Fruit fly (Drosophila melanogaster) whole organism: ENCODE results near the gene brwl.

Source experiments
- CG8478 ChIP-seq: fragments of >200 bp; optimal IDR thresholded peaks from 2 replicates; lab custom pipeline; 2018; ENCODE audit warnings: inconsistent platforms
- Dll ChIP-seq: fragments of >200 bp; optimal IDR thresholded peaks from 2 replicates; lab custom pipeline; 2017
- EcR ChIP-seq, 2 experiments: fragments of >200 bp; optimal IDR thresholded peaks; 2 replicates each; lab custom pipeline; 2017; ENCODE audit warnings: missing biosample characterization in 2 of 2, missing genetic modification characterization in 2 of 2, missing genetic modification reagents in 2 of 2
- pan ChIP-seq: fragments of >200 bp; optimal IDR thresholded peaks from 2 replicates; lab custom pipeline; 2017
- psq ChIP-seq: fragments of >200 bp; optimal IDR thresholded peaks from 2 replicates; lab custom pipeline; 2017
- usp ChIP-seq: fragments of >200 bp; optimal IDR thresholded peaks from 2 replicates; lab custom pipeline; 2017; ENCODE audit warnings: missing biosample characterization, missing genetic modification characterization, mixed read lengths

brwl gene

dm6 chr2L:9568360-9569088 lies at the start of gene brwl:
brwl (plus strand) TSS chr2L:9568890.
- TF ChIP-seq pan (lab: Kevin White, UChicago) (no peak), Dll (lab: Kevin White, UChicago) (peak; percentile 11)

DNA sequence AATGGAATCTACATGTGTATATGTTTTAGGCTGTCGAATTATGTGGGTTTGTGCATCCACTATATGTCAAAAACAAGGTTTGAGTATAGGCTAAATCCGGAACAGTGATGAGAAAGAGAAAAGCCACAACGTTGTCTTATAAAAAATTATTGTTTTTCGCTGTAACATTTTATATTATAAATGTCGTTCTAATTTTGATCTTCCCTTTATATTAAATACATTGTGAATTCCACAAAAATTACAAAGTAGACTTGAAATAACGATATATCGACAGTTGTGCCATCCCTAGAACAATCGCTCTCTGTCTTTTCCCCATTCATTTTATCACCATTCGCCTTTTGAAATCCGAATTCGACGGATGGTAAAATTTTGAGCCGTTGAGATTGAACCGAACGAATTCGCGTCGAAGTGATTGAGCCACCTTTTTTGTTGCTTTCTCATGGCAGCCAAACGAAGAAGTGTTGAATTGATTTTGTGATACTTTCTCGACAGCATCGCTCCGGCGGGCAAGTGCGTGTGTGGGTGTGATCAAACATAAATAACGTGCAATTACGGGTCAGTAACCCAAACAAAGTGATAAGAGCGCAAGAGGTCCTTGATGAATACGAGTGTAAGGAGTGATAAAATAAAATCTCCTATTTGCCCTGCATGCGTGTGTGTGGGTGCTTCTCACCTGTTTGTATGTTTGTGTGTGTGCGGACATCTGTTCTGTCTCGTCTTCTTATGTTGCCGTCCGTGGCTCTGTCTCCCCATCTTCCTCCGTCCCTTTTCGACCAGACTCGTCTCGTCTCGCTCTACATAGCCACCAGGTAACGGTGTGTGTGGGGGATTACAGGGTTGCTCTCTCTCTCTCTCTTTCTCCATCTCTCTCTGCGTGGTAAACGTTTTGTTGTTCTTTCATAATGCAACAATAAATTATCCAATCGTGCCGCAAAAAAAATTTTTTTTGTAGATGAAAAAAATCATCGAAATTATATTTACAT lies 47.5 kb upstream of the brwl start, which contains the start of gene Oatp30B:
Oatp30B (plus strand) TSS at position 325 of the 983 bp plus-strand sequence.
- TF ChIP-seq EcR (GFP tag; optimal IDR thresholded peaks at IDR 0.05; lab: Kevin White, UChicago) (peak; percentile 65 to 89), Dll (lab: Kevin White, UChicago) (no peak)

dm6 chr2L:9522766-9523174 lies 45.9 kb upstream of the brwl start:
- no peak for TF ChIP-seq EcR (GFP tag; optimal IDR thresholded peaks at IDR 0.05; lab: Kevin White, UChicago)
- TF ChIP-seq usp = no peak
- TF ChIP-seq psq = no peak
- no peak for TF ChIP-seq Dll (lab: Kevin White, UChicago)
- TF ChIP-seq CG8478 (lab: Kevin White, UChicago) = no peak
- no peak for TF ChIP-seq pan (lab: Kevin White, UChicago)

- TF ChIP-seq Dll (lab: Kevin White, UChicago) (no peak), EcR (GFP tag; optimal IDR thresholded peaks at IDR 0.05; lab: Kevin White, UChicago) (no peak), CG8478 (lab: Kevin White, UChicago) (no peak), usp (no peak), pan (lab: Kevin White, UChicago) (no peak), psq (no peak)
These were observed 43.8 kb upstream of the brwl start for dm6 chr2L:9524915-9525314.

dm6 chr2L:9525719-9526118 lies 43.0 kb upstream of the brwl start:
- TF ChIP-seq Dll (lab: Kevin White, UChicago) (no peak), usp (no peak), pan (lab: Kevin White, UChicago) (no peak), psq (no peak), CG8478 (lab: Kevin White, UChicago) (no peak), EcR (GFP tag; optimal IDR thresholded peaks at IDR 0.05; lab: Kevin White, UChicago) (no peak)

DNA sequence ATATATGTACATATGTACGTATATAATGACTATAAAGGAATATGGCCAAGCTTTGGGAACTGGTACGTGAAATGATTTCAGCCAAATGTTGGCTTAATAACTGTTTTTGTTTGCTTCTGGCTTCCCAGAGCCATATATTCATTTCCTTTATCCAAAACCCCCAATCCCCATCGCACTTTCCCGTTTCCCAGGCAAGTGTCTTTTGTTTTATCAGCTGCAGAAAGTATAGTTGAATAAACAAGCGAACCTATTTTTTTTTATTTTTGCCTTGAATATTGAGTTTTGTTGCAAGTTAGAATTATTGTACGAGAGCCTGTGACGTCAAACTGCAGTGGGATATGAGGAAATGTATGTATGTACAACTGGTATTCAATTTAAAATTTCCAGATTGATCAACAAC lies 42.2 kb upstream of the brwl start:
- TF ChIP-seq pan (lab: Kevin White, UChicago) = peak; percentile 23
- TF ChIP-seq usp = no peak

DNA sequence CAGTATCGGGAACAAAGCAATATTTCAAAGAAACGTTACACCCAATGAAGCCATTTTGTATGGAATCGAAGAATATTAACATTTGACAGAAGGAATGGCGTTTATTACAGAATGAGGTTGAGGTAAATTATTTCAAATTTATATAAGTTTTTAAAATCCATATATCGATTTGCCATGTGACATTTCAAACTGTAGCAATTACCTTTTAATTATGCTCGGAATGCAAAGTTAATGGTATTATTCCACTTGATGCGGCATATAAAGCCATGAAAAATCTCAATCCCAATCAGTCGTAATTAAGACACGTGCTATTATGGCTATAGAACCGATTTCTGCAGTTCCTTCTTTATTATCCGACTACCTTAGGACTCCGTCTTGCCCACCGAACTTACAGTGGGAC lies 40.5 kb upstream of the brwl start, which contains the start of gene CG31883:
CG31883 (plus strand) TSS at position 301 of the 400 bp plus-strand sequence.
- no peak for TF ChIP-seq CG8478 (lab: Kevin White, UChicago)
- TF ChIP-seq Dll (lab: Kevin White, UChicago) = no peak
- no peak for TF ChIP-seq psq
- TF ChIP-seq EcR (GFP tag; optimal IDR thresholded peaks at IDR 0.05; lab: Kevin White, UChicago) = no peak
- no peak for TF ChIP-seq usp

DNA sequence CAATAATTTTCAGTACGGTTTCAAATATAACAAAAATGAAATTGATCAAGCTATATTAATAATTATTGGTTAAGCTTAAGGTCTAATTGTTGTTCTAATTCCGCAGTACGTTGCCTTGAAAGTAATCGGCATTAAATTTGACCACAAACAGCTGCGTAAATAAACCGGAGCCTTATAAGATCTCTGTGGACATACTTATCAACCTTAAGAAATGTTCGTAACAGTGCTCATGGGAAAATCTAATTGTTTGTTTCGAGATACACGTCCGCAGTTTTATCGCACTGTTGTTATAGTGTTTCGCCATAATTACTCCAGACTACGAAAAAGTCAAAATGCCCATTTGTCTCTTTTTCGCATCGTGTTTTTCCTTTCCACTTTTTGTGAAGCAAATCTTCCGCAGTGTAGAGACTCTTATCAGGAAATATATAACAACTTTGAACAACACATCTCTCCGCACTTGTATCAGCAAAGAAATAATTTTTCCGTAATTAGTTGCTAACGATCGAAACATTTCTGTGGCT lies 38.8 kb upstream of the brwl start:
- TF ChIP-seq usp = no peak
- TF ChIP-seq pan (lab: Kevin White, UChicago) = no peak
- no peak for TF ChIP-seq CG8478 (lab: Kevin White, UChicago)
- TF ChIP-seq psq = no peak
- TF ChIP-seq EcR (GFP tag; optimal IDR thresholded peaks at IDR 0.05; lab: Kevin White, UChicago) = no peak
- no peak for TF ChIP-seq Dll (lab: Kevin White, UChicago)

dm6 chr2L:9539988-9540573 lies 28.6 kb upstream of the brwl start, which contains the start of gene CG17855:
CG17855 (plus strand) TSS chr2L:9540523.
- TF ChIP-seq CG8478 (lab: Kevin White, UChicago) (no peak), psq (no peak), EcR (GFP tag; optimal IDR thresholded peaks at IDR 0.05; lab: Kevin White, UChicago) (no peak), Dll (lab: Kevin White, UChicago) (no peak), usp (no peak), pan (lab: Kevin White, UChicago) (no peak)

dm6 chr2L:9542578-9542977 lies 26.1 kb upstream of the brwl start, which contains the start of gene Cpr30B:
Cpr30B (plus strand) TSS chr2L:9542878.
- TF ChIP-seq usp (no peak), psq (no peak), CG8478 (lab: Kevin White, UChicago) (no peak), EcR (GFP tag; optimal IDR thresholded peaks at IDR 0.05; lab: Kevin White, UChicago) (no peak), Dll (lab: Kevin White, UChicago) (no peak), pan (lab: Kevin White, UChicago) (no peak)

DNA sequence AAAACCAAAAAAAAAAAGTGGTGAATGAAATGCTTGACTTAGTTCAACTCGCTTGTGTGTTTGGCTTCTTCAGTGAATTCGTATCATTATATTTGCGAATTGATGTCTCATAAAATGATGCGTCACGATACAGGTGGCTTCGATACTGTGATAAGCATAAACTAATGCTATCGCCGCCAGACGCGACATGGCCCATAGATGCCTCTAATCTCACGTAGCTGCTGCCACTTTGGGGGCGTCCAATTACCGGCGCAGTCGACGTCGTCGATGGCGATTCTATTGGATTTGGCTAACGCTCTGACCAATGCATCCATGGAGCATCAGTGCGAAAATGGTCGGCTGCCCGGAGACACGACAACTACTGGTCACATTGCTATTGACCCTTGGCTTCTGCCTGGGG lies 24.8 kb upstream of the brwl start, which contains the start of gene CG13113:
CG13113 (plus strand) TSS at position 301 of the 400 bp plus-strand sequence.
- TF ChIP-seq usp (no peak), pan (lab: Kevin White, UChicago) (no peak), EcR (GFP tag; optimal IDR thresholded peaks at IDR 0.05; lab: Kevin White, UChicago) (no peak), CG8478 (lab: Kevin White, UChicago) (no peak), Dll (lab: Kevin White, UChicago) (no peak), psq (no peak)
